Worm (Caenorhabditis elegans) whole organism, mixed stage, embryonic: Measurements from ENCODE around the gene pgap-2.

Experiments used
- bed-3 ChIP-seq: fragments of 200-800 bp; sonication (Bioruptor generic); optimal IDR thresholded peaks from 3 replicates; lab custom pipeline; 2018; ENCODE audit warnings: mild to moderate bottlenecking, missing genetic modification characterization, moderate library complexity, missing compliant biosample characterization
- ceh-39 ChIP-seq: fragments of 150-350 bp; optimal IDR thresholded peaks from 2 replicates; lab custom pipeline; 2014; ENCODE audit warnings: missing biosample characterization, missing genetic modification characterization
- elt-1 ChIP-seq: sonication (generic microtip); optimal IDR thresholded peaks from 2 replicates; lab custom pipeline; 2017; ENCODE audit warnings: missing genetic modification characterization, mild to moderate bottlenecking, missing compliant biosample characterization, antibody characterized with exemption, moderate library complexity, borderline replicate concordance; ENCODE audit not compliant: insufficient read depth
- lin-13 ChIP-seq: fragments of 150-350 bp; optimal IDR thresholded peaks from 2 replicates; lab custom pipeline; 2014; ENCODE audit warnings: missing biosample characterization, missing genetic modification characterization
- mab-5 ChIP-seq: fragments of 150-350 bp; optimal IDR thresholded peaks from 2 replicates; lab custom pipeline; 2014; ENCODE audit warnings: missing biosample characterization, missing genetic modification characterization
- nhr-12 ChIP-seq: fragments of 150-350 bp; optimal IDR thresholded peaks from 2 replicates; lab custom pipeline; 2014; ENCODE audit warnings: missing biosample characterization, missing genetic modification characterization
- nhr-76 ChIP-seq: sonication (generic microtip); optimal IDR thresholded peaks from 2 replicates; lab custom pipeline; 2017; ENCODE audit warnings: missing biosample characterization, missing genetic modification characterization
- snpc-4 ChIP-seq: fragments of 150-350 bp; optimal IDR thresholded peaks from 2 replicates; lab custom pipeline; 2014; ENCODE audit warnings: missing biosample characterization, missing genetic modification characterization
- sptf-1 ChIP-seq: sonication (generic microtip); optimal IDR thresholded peaks from 2 replicates; lab custom pipeline; 2017; ENCODE audit warnings: mild to moderate bottlenecking, missing genetic modification characterization, moderate library complexity, missing compliant biosample characterization
- unc-120 ChIP-seq: sonication (generic microtip); optimal IDR thresholded peaks from 2 replicates; lab custom pipeline; 2017; ENCODE audit warnings: missing genetic modification characterization, missing compliant biosample characterization; ENCODE audit not compliant: poor library complexity, severe bottlenecking
- unc-62 ChIP-seq: fragments of 150-350 bp; optimal IDR thresholded peaks from 2 replicates; lab custom pipeline; 2014; ENCODE audit warnings: missing biosample characterization, missing genetic modification reagents, missing genetic modification characterization
- ztf-11 ChIP-seq: fragments of 150-350 bp; optimal IDR thresholded peaks from 2 replicates; lab custom pipeline; 2014; ENCODE audit warnings: missing biosample characterization, missing genetic modification characterization

DNA sequence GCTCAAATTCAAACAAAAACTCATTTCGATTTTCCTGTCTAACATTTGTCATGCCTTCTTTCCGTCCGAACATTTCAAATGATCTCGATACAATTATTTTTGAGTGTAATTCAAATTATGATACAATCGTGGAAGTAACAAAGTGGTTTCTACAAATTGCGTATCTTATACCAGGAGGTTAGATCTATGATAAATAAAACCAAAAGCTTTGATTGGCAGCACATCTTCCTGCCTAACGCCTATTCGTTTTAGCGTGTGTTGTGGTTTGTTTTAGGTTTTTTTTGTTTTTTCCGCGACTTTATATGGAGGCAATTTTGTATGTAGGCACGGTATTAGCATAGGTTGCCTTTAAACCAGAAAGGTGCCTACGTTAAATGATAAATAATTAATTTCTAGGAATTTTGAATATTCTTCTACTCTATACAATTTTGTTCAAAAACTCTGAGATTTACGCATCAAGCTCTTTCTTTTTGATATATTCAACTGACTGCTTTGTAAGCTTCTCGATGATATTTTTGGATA is 25.3 kb upstream of the pgap-2 start, which contains the start of gene srg-11:
- TF ChIP-seq snpc-4 (tag; lab: Kevin White, UChicago) (no peak), sptf-1 (tag; lab: Kevin White, UChicago) (no peak), ztf-11 (tag; lab: Kevin White, UChicago) (no peak), lin-13 (no peak), ceh-39 (tag; lab: Kevin White, UChicago) (no peak), mab-5 (tag; lab: Kevin White, UChicago) (no peak), nhr-12 (tag; lab: Kevin White, UChicago) (no peak), unc-120 (no peak), bed-3 (GFP tag; lab: Kevin White, UChicago) (no peak), nhr-76 (tag; lab: Kevin White, UChicago) (no peak), unc-62 (GFP tag; lab: Kevin White, UChicago) (no peak), elt-1 (tag; lab: Kevin White, UChicago) (no peak)
